Fruit fly (Drosophila melanogaster): Measurements from ENCODE around the gene Galt.

- no peak for TF ChIP-seq pan (optimal IDR thresholded peaks at IDR 0.05)
- TF ChIP-seq usp (GFP tag; optimal IDR thresholded peaks at IDR 0.05) = no peak
These were observed 49.1 kb upstream of the Galt start for dm6 chr2L:6716921-6717320.
